Worm (Caenorhabditis elegans): Measurements from ENCODE around the gene ZK666.12.

ZK666.12 gene

ce11 chrII:10495912-10496311 lies at the start of gene ZK666.12:
TSS of gene ZK666.12 (plus strand) at chrII:10496212.
- TF ChIP-seq vab-15 (tag; optimal IDR thresholded peaks at IDR 0.05): no peak
- TF ChIP-seq pax-3 (tag; optimal IDR thresholded peaks at IDR 0.05): no peak
- TF ChIP-seq lin-39 (tag; optimal IDR thresholded peaks at IDR 0.05): no peak
- TF ChIP-seq fos-1 (tag; optimal IDR thresholded peaks at IDR 0.05): no peak

- TF ChIP-seq blmp-1 (tag; optimal IDR thresholded peaks at IDR 0.05): peak; percentile 92
- TF ChIP-seq unc-86 (tag; optimal IDR thresholded peaks at IDR 0.05): no peak
- TF ChIP-seq unc-30 (tag; optimal IDR thresholded peaks at IDR 0.05): no peak
- TF ChIP-seq dsc-1 (tag; optimal IDR thresholded peaks at IDR 0.05): no peak
- TF ChIP-seq sup-37 (GFP tag; optimal IDR thresholded peaks at IDR 0.05): no peak
- TF ChIP-seq mdl-1 (tag; optimal IDR thresholded peaks at IDR 0.05): peak in 1 of 2 experiments; percentile 80
- no peak for TF ChIP-seq ceh-63 (GFP tag; optimal IDR thresholded peaks at IDR 0.05)
- TF ChIP-seq mep-1 (tag; optimal IDR thresholded peaks at IDR 0.05): peak; percentile 57
- peak; percentile 88 for TF ChIP-seq nhr-20 (tag; optimal IDR thresholded peaks at IDR 0.05)
- TF ChIP-seq efl-3 (GFP tag; optimal IDR thresholded peaks at IDR 0.05): no peak
- no peak for TF ChIP-seq hlh-4 (tag; optimal IDR thresholded peaks at IDR 0.05)
- no peak for TF ChIP-seq nhr-12 (tag; optimal IDR thresholded peaks at IDR 0.05)
- TF ChIP-seq tbx-2 (tag; optimal IDR thresholded peaks at IDR 0.05): peak; percentile 56
- TF ChIP-seq ceh-82 (tag; optimal IDR thresholded peaks at IDR 0.05): no peak
- TF ChIP-seq elt-2 (tag; optimal IDR thresholded peaks at IDR 0.05): peak; percentile 65
- TF ChIP-seq hlh-17 (GFP tag; optimal IDR thresholded peaks at IDR 0.05; ENCODE audit: borderline replicate concordance): no peak
- no peak for TF ChIP-seq jun-1 (tag; optimal IDR thresholded peaks at IDR 0.05)
- TF ChIP-seq dpl-1 (GFP tag; optimal IDR thresholded peaks at IDR 0.05): peak in 2 of 3 experiments; percentile 6 to 42
- TF ChIP-seq elt-3 (tag; optimal IDR thresholded peaks at IDR 0.05): peak in 2 of 6 experiments; percentile 31 to 87
- TF ChIP-seq fkh-4 (tag; optimal IDR thresholded peaks at IDR 0.05; ENCODE audit: borderline replicate concordance): no peak
- TF ChIP-seq nhr-85 (tag): peak; percentile 87
- no peak for TF ChIP-seq pax-3 (tag; optimal IDR thresholded peaks at IDR 0.05)
- TF ChIP-seq ceh-88 (GFP tag; IDR thresholded peaks at IDR 0.05): no peak
- TF ChIP-seq nhr-237 (tag; optimal IDR thresholded peaks at IDR 0.05): no peak
- no peak for TF ChIP-seq nhr-76 (tag; optimal IDR thresholded peaks at IDR 0.05)
- TF ChIP-seq unc-98 (GFP tag; IDR thresholded peaks at IDR 0.05): no peak
- no peak for TF ChIP-seq xbp-1 (tag; optimal IDR thresholded peaks at IDR 0.05)
- TF ChIP-seq nhr-90 (tag; optimal IDR thresholded peaks at IDR 0.05; ENCODE audit: poor library complexity): peak; percentile 59
- peak; percentile 3 to 77 for TF ChIP-seq lin-35 (GFP tag; optimal IDR thresholded peaks at IDR 0.05)
- TF ChIP-seq egl-13 (tag; optimal IDR thresholded peaks at IDR 0.05): no peak
- TF ChIP-seq fos-1 (tag; optimal IDR thresholded peaks at IDR 0.05): no peak
- TF ChIP-seq ceh-90 (tag; optimal IDR thresholded peaks at IDR 0.05): no peak
- TF ChIP-seq tlp-1 (tag; optimal IDR thresholded peaks at IDR 0.05): no peak
- TF ChIP-seq lin-15B (tag; optimal IDR thresholded peaks at IDR 0.05): no peak
- no peak for TF ChIP-seq mef-2 (tag; optimal IDR thresholded peaks at IDR 0.05)
- TF ChIP-seq fkh-8 (tag; optimal IDR thresholded peaks at IDR 0.05): no peak
- TF ChIP-seq ces-1 (GFP tag; optimal IDR thresholded peaks at IDR 0.05): no peak
- TF ChIP-seq sptf-1 (tag; optimal IDR thresholded peaks at IDR 0.05): no peak
- TF ChIP-seq efl-1 (optimal IDR thresholded peaks at IDR 0.05): no peak
- TF ChIP-seq efl-1 (GFP tag; optimal IDR thresholded peaks at IDR 0.05 in 1 of 2): peak in 1 of 2 experiments; percentile 50
- TF ChIP-seq nhr-28 (tag; optimal IDR thresholded peaks at IDR 0.05): no peak
- no peak for TF ChIP-seq hpl-2 (GFP tag; optimal IDR thresholded peaks at IDR 0.05)
- peak; percentile 78 for TF ChIP-seq snu-23 (GFP tag; optimal IDR thresholded peaks at IDR 0.05)
- TF ChIP-seq F16B12.6 (tag; optimal IDR thresholded peaks at IDR 0.05): no peak
- TF ChIP-seq Y116A8C.19 (tag; optimal IDR thresholded peaks at IDR 0.05; ENCODE audit: borderline replicate concordance): no peak
- TF ChIP-seq zip-4 (GFP tag; optimal IDR thresholded peaks at IDR 0.05): no peak
- TF ChIP-seq ztf-4 (tag; optimal IDR thresholded peaks at IDR 0.05): peak; percentile 61
- peak; percentile 4 for TF ChIP-seq C16A3.4 (tag; optimal IDR thresholded peaks at IDR 0.05)
- peak; percentile 11 for TF ChIP-seq nhr-47 (tag; optimal IDR thresholded peaks at IDR 0.05)
- peak; percentile 85 for TF ChIP-seq nhr-71 (tag; optimal IDR thresholded peaks at IDR 0.05)
Measured at ce11 chrII:10446300-10446699, 49.7 kb upstream of the ZK666.12 start.

Measured in whole organism, L1 larva.